Worm (Caenorhabditis elegans) whole organism, L1 larva: ENCODE measurements around the gene frm-10.
A peak's percentile ranks its signal among the peaks of the same experiment; 100 is the strongest.

Source experiments
- C04F5.9 ChIP-seq: sonication (generic microtip); optimal IDR thresholded peaks from 2 replicates; lab custom pipeline; 2016; ENCODE audit warnings: missing genetic modification characterization, missing compliant biosample characterization
- C34B4.2 ChIP-seq: sonication (generic microtip); optimal IDR thresholded peaks from 2 replicates; lab custom pipeline; 2017; ENCODE audit warnings: mild to moderate bottlenecking, missing genetic modification characterization, missing compliant biosample characterization
- aha-1 ChIP-seq: fragments of 150-350 bp; optimal IDR thresholded peaks from 2 replicates; lab custom pipeline; 2014; ENCODE audit warnings: missing biosample characterization, missing genetic modification characterization
- alr-1 ChIP-seq: fragments of 200-800 bp; sonication (Bioruptor generic); optimal IDR thresholded peaks from 2 replicates; lab custom pipeline; 2018; ENCODE audit warnings: borderline replicate concordance, mild to moderate bottlenecking, missing genetic modification characterization, missing compliant biosample characterization
- aly-2 ChIP-seq: fragments of 150-350 bp; optimal IDR thresholded peaks from 2 replicates; lab custom pipeline; 2014; ENCODE audit warnings: missing biosample characterization, missing genetic modification characterization
- blmp-1 ChIP-seq: fragments of 150-350 bp; optimal IDR thresholded peaks from 2 replicates; lab custom pipeline; 2014; ENCODE audit warnings: missing biosample characterization, missing genetic modification characterization
- ceh-63 ChIP-seq: fragments of 200-800 bp; sonication (Bioruptor generic); optimal IDR thresholded peaks from 2 replicates; lab custom pipeline; 2018; ENCODE audit warnings: mild to moderate bottlenecking, missing genetic modification characterization, missing compliant biosample characterization
- ceh-8 ChIP-seq: fragments of 200-800 bp; sonication (Bioruptor generic); optimal IDR thresholded peaks from 2 replicates; lab custom pipeline; 2018; ENCODE audit warnings: mild to moderate bottlenecking, missing genetic modification characterization, moderate library complexity, missing compliant biosample characterization
- ceh-90 ChIP-seq: sonication (generic microtip); optimal IDR thresholded peaks from 2 replicates; lab custom pipeline; 2016; ENCODE audit warnings: missing genetic modification characterization, missing compliant biosample characterization
- dpl-1 ChIP-seq, 3 experiments: fragments of 150-350 bp in 2 of 3; sonication (generic microtip) in 1 of 3; optimal IDR thresholded peaks; 2 replicates each; lab custom pipeline; 2014 to 2017; ENCODE audit warnings: missing biosample characterization in 3 of 3, missing genetic modification characterization in 3 of 3, missing genetic modification reagents in 3 of 3
- dsc-1 ChIP-seq: sonication (generic microtip); optimal IDR thresholded peaks from 2 replicates; lab custom pipeline; 2016; ENCODE audit warnings: mild to moderate bottlenecking, missing genetic modification characterization, missing compliant biosample characterization
- efl-3 ChIP-seq: fragments of 200-800 bp; sonication (Bioruptor generic); optimal IDR thresholded peaks from 2 replicates; lab custom pipeline; 2018; ENCODE audit warnings: mild to moderate bottlenecking, missing genetic modification characterization, missing compliant biosample characterization
- egl-13 ChIP-seq: sonication (generic microtip); optimal IDR thresholded peaks from 2 replicates; lab custom pipeline; 2016; ENCODE audit warnings: missing genotype, missing genetic modification reagents, missing genetic modification characterization, missing compliant biosample characterization
- elt-2 ChIP-seq: sonication (generic microtip); optimal IDR thresholded peaks from 2 replicates; lab custom pipeline; 2016; ENCODE audit warnings: missing genetic modification characterization, mild to moderate bottlenecking, inconsistent platforms, missing compliant biosample characterization, missing genetic modification reagents
- ets-5 ChIP-seq: fragments of 200-800 bp; sonication (Bioruptor generic); IDR thresholded peaks from 2 replicates; pipeline ENCODE4 v1.3.6; 2022; ENCODE audit warnings: missing genetic modification characterization, missing compliant biosample characterization
- fkh-8 ChIP-seq: sonication (generic microtip); optimal IDR thresholded peaks from 2 replicates; lab custom pipeline; 2016; ENCODE audit warnings: mild to moderate bottlenecking, missing genetic modification characterization, missing compliant biosample characterization
- fos-1 ChIP-seq: fragments of 150-350 bp; optimal IDR thresholded peaks from 2 replicates; lab custom pipeline; 2014; ENCODE audit warnings: missing biosample characterization, missing genetic modification characterization
- hpl-2 ChIP-seq: fragments of 150-350 bp; optimal IDR thresholded peaks from 2 replicates; lab custom pipeline; 2014; ENCODE audit warnings: missing biosample characterization, missing genetic modification reagents, missing genetic modification characterization
- isw-1 ChIP-seq: fragments of 200-800 bp; sonication (Bioruptor generic); IDR thresholded peaks from 2 replicates; pipeline ENCODE4 v1.3.6; 2022; ENCODE audit warnings: missing genetic modification characterization, missing compliant biosample characterization
- lin-14 ChIP-seq: fragments of 200-800 bp; sonication (Bioruptor generic); optimal IDR thresholded peaks from 2 replicates; lab custom pipeline; 2018; ENCODE audit warnings: mild to moderate bottlenecking, missing genetic modification characterization, moderate library complexity, missing compliant biosample characterization
- mef-2 ChIP-seq: fragments of 150-350 bp; optimal IDR thresholded peaks from 2 replicates; lab custom pipeline; 2014; ENCODE audit warnings: missing biosample characterization, missing genetic modification characterization
- mep-1 ChIP-seq: fragments of 150-350 bp; optimal IDR thresholded peaks from 2 replicates; lab custom pipeline; 2014; ENCODE audit warnings: missing biosample characterization, missing genetic modification characterization
- nhr-11 ChIP-seq: fragments of 150-350 bp; optimal IDR thresholded peaks from 2 replicates; lab custom pipeline; 2014; ENCODE audit warnings: missing biosample characterization, missing genetic modification characterization
- nhr-12 ChIP-seq: sonication (generic microtip); optimal IDR thresholded peaks from 2 replicates; lab custom pipeline; 2017; ENCODE audit warnings: missing biosample characterization, missing genetic modification characterization
- nhr-20 ChIP-seq: sonication (generic microtip); optimal IDR thresholded peaks from 2 replicates; lab custom pipeline; 2016; ENCODE audit warnings: mild to moderate bottlenecking, missing genetic modification characterization, missing compliant biosample characterization
- nhr-237 ChIP-seq: fragments of 150-350 bp; optimal IDR thresholded peaks from 2 replicates; lab custom pipeline; 2014; ENCODE audit warnings: missing biosample characterization, missing genetic modification characterization
- nhr-47 ChIP-seq: sonication (generic microtip); optimal IDR thresholded peaks from 2 replicates; lab custom pipeline; 2016; ENCODE audit warnings: mild to moderate bottlenecking, missing genetic modification characterization, moderate library complexity, missing compliant biosample characterization
- nhr-71 ChIP-seq: sonication (generic microtip); optimal IDR thresholded peaks from 2 replicates; lab custom pipeline; 2016; ENCODE audit warnings: mild to moderate bottlenecking, missing genetic modification characterization, moderate library complexity, missing compliant biosample characterization
- nhr-84 ChIP-seq: sonication (generic microtip); optimal IDR thresholded peaks from 2 replicates; lab custom pipeline; 2017; ENCODE audit warnings: missing biosample characterization, missing genetic modification characterization
- nhr-85 ChIP-seq: sonication (generic microtip); peaks from one replicate; lab custom pipeline; 2016; ENCODE audit warnings: missing genetic modification characterization, inconsistent platforms, missing compliant biosample characterization
- pag-3 ChIP-seq: sonication (generic microtip); optimal IDR thresholded peaks from 2 replicates; lab custom pipeline; 2017; ENCODE audit warnings: missing genetic modification characterization, mild to moderate bottlenecking, missing compliant biosample characterization, antibody characterized with exemption, borderline replicate concordance; ENCODE audit not compliant: insufficient read depth
- pax-3 ChIP-seq: fragments of 200-800 bp; sonication (Bioruptor generic); optimal IDR thresholded peaks from 2 replicates; lab custom pipeline; 2018; ENCODE audit warnings: mild to moderate bottlenecking, missing genetic modification characterization, moderate library complexity, missing compliant biosample characterization
- skn-1 ChIP-seq: fragments of 150-350 bp; optimal IDR thresholded peaks from 2 replicates; lab custom pipeline; 2014; ENCODE audit warnings: missing biosample characterization, missing genetic modification characterization
- sox-4 ChIP-seq: sonication (generic microtip); optimal IDR thresholded peaks from 2 replicates; lab custom pipeline; 2016; ENCODE audit warnings: missing genetic modification characterization, missing compliant biosample characterization
- sptf-1 ChIP-seq: fragments of 150-350 bp; optimal IDR thresholded peaks from 2 replicates; lab custom pipeline; 2014; ENCODE audit warnings: missing biosample characterization, missing genetic modification characterization
- sup-37 ChIP-seq: fragments of 200-800 bp; sonication (Bioruptor generic); optimal IDR thresholded peaks from 2 replicates; lab custom pipeline; 2018; ENCODE audit warnings: mild to moderate bottlenecking, missing genetic modification characterization, missing compliant biosample characterization
- swsn-7 ChIP-seq: sonication (generic microtip); optimal IDR thresholded peaks from 2 replicates; lab custom pipeline; 2016; ENCODE audit warnings: missing genetic modification characterization, missing compliant biosample characterization
- tbx-2 ChIP-seq: sonication (generic microtip); optimal IDR thresholded peaks from 2 replicates; lab custom pipeline; 2016; ENCODE audit warnings: missing genetic modification characterization, missing compliant biosample characterization
- tlp-1 ChIP-seq: fragments of 150-350 bp; optimal IDR thresholded peaks from 2 replicates; lab custom pipeline; 2014; ENCODE audit warnings: missing biosample characterization, missing genetic modification characterization
- unc-30 ChIP-seq: sonication (generic microtip); optimal IDR thresholded peaks from 2 replicates; lab custom pipeline; 2017; ENCODE audit warnings: missing biosample characterization, missing genetic modification characterization
- unc-86 ChIP-seq: sonication (generic microtip); optimal IDR thresholded peaks from 2 replicates; lab custom pipeline; 2016; ENCODE audit warnings: missing genetic modification characterization, missing compliant biosample characterization
- unc-98 ChIP-seq: fragments of 200-800 bp; sonication (Bioruptor generic); IDR thresholded peaks from 2 replicates; pipeline ENCODE4 v1.3.6; 2022; ENCODE audit warnings: missing genetic modification characterization, missing compliant biosample characterization
- vab-15 ChIP-seq: sonication (generic microtip); optimal IDR thresholded peaks from 2 replicates; lab custom pipeline; 2017; ENCODE audit warnings: missing genotype, mild to moderate bottlenecking, missing genetic modification characterization, missing compliant biosample characterization
- xbp-1 ChIP-seq: sonication (generic microtip); optimal IDR thresholded peaks from 2 replicates; lab custom pipeline; 2016; ENCODE audit warnings: missing genetic modification characterization, missing compliant biosample characterization
- zip-4 ChIP-seq: fragments of 200-800 bp; sonication (Bioruptor generic); optimal IDR thresholded peaks from 2 replicates; lab custom pipeline; 2018; ENCODE audit warnings: mild to moderate bottlenecking, missing genetic modification characterization, moderate library complexity, missing compliant biosample characterization
- ztf-11 ChIP-seq, 2 experiments: sonication (generic microtip); optimal IDR thresholded peaks; 2 replicates each; lab custom pipeline; 2016 to 2017; ENCODE audit warnings: missing genetic modification characterization in 2 of 2, missing biosample characterization in 1 of 2, missing compliant biosample characterization in 1 of 2

Gene frm-10

DNA sequence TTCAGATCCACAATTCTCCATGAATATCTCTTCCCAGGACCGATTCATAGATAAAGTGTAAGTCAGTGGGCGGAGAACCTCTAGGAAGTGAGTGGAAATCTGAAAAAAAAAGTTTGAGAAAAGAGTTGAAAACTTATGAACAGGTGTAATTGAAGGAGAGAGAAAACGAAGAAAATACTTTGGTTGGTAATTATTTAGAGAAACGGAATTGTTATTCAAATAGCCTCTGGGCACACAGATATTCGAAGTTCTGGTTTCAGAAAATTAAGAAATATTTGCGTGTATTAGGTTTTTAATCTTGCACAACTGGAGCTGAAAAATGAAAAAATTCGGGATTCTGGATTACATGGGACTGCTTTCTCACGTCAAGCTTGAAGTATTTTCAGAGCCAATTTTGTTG is 16.8 kb downstream of the frm-10 start, which contains the start of gene T10G3.2:
T10G3.2 (minus strand) TSS at position 101 of the 400 bp plus-strand sequence.
- TF ChIP-seq nhr-47 (tag; lab: Kevin White, UChicago) (no peak), fos-1 (tag; lab: Kevin White, UChicago) (no peak), xbp-1 (tag; lab: Kevin White, UChicago) (no peak), C04F5.9 (tag; lab: Kevin White, UChicago) (no peak), mep-1 (no peak), zip-4 (GFP tag; lab: Kevin White, UChicago) (no peak), egl-13 (tag; lab: Kevin White, UChicago) (no peak), dpl-1 (GFP tag; optimal IDR thresholded peaks at IDR 0.05; lab: Kevin White, UChicago) (no peak), isw-1 (GFP tag; lab: Robert Waterston, UW) (no peak), sptf-1 (tag; lab: Kevin White, UChicago) (no peak), mef-2 (tag; lab: Kevin White, UChicago) (no peak), nhr-12 (tag; lab: Kevin White, UChicago) (no peak), nhr-71 (tag; lab: Kevin White, UChicago) (no peak), nhr-85 (no peak), efl-3 (GFP tag; lab: Kevin White, UChicago) (no peak), pax-3 (tag; lab: Kevin White, UChicago) (no peak), unc-30 (tag; lab: Kevin White, UChicago) (no peak), aly-2 (tag; lab: Kevin White, UChicago) (no peak)

DNA sequence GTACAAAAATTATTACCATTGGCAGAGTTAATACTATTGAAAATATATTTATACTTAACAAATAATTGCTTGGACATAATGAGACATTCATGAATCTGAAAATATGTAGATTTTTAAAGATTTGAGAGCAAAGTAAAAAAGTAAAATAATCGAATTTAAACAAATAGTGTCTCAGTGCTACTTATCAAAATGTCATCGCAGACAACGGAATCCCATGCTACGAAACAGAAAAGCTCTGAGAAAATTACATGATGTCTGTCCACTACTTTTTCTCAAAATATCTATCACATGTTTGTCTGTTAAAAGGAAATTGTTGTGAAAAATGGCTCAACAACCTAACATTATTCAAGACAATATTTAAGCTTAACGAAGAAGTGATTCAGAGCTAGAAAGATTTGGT is 21.3 kb downstream of the frm-10 start, which contains the start of gene T10G3.4:
T10G3.4 (minus strand) TSS at position 101 of the 400 bp plus-strand sequence.
- TF ChIP-seq ceh-63 (GFP tag; lab: Kevin White, UChicago) (no peak), ztf-11 (tag; optimal IDR thresholded peaks at IDR 0.05; lab: Kevin White, UChicago) (no peak), nhr-71 (tag; lab: Kevin White, UChicago) (peak; percentile 8), fkh-8 (tag; lab: Kevin White, UChicago) (peak; percentile 7)

DNA sequence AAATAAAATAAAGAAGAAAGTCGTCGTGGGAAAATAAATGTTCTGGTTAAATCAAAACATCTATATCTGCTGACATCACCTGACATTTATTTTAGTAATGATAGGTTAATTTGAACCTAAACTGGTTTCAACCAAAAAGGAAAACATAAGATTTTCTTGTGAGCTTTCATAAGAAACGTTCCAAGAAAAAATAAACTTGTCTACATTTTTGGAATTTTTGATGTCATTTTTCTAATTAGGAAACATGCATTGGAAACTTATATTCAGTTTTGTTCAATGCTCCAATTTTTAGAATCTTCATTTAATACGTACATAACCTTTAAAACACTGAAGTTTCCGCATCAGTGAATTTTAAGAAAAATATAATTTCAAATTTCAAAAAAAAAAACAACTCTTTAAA is 22.7 kb downstream of the frm-10 start:
- TF ChIP-seq nhr-71 (tag; lab: Kevin White, UChicago) (peak; percentile 42), swsn-7 (tag; lab: Kevin White, UChicago) (no peak), blmp-1 (tag; lab: Kevin White, UChicago) (no peak), nhr-84 (tag; lab: Kevin White, UChicago) (no peak), mep-1 (no peak), nhr-20 (tag; lab: Kevin White, UChicago) (no peak), ceh-90 (no peak), xbp-1 (tag; lab: Kevin White, UChicago) (no peak), sox-4 (tag; lab: Kevin White, UChicago) (peak; percentile 69), fkh-8 (tag; lab: Kevin White, UChicago) (peak; percentile 57), ceh-8 (no peak), nhr-85 (no peak)

DNA sequence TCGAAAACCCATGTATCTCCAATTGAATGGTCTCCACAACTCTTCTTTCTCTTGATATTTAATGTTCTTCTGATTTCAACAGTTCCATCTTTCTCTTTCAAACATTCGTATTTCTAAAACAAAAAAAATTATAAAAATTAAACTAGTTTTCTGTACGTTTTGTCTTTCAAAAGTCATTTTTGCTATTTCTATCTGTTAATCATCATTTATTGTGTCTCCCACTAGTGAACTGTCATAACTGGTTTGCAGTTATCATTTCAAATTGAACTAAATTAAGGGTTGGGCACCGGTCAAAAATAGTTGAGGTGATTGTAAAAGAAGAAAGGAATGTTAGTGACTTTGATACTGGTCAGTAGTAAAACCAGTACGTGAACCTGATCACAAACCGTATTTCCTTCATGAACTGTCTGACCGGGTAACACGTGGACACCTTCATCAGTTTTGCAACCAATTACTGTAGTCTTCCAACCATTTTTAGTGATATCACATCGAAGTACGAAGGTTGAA is 25.3 kb downstream of the frm-10 start:
- no peak for TF ChIP-seq efl-3 (GFP tag; lab: Kevin White, UChicago)
- no peak for TF ChIP-seq sptf-1 (tag; lab: Kevin White, UChicago)
- no peak for TF ChIP-seq aha-1
- TF ChIP-seq sup-37 (GFP tag; lab: Kevin White, UChicago), result no peak
- no peak for TF ChIP-seq elt-2 (tag; lab: Kevin White, UChicago)
- no peak for TF ChIP-seq pag-3
- TF ChIP-seq unc-98 (GFP tag; lab: Robert Waterston, UW), result no peak
- no peak for TF ChIP-seq skn-1 (tag; lab: Kevin White, UChicago)
- TF ChIP-seq unc-30 (tag; lab: Kevin White, UChicago), result no peak
- no peak for TF ChIP-seq ets-5 (GFP tag; lab: Robert Waterston, UW)
- peak; percentile 37 for TF ChIP-seq lin-14
- TF ChIP-seq sox-4 (tag; lab: Kevin White, UChicago), result no peak
- TF ChIP-seq nhr-71 (tag; lab: Kevin White, UChicago), result peak; percentile 4
- no peak for TF ChIP-seq dsc-1 (tag; lab: Kevin White, UChicago)
- no peak for TF ChIP-seq zip-4 (GFP tag; lab: Kevin White, UChicago)
- no peak for TF ChIP-seq dpl-1 (GFP tag; optimal IDR thresholded peaks at IDR 0.05; lab: Kevin White, UChicago)
- no peak for TF ChIP-seq C34B4.2
- no peak for TF ChIP-seq vab-15
- no peak for TF ChIP-seq unc-86
- no peak for TF ChIP-seq nhr-11 (tag; lab: Kevin White, UChicago)
- no peak for TF ChIP-seq alr-1 (tag; lab: Kevin White, UChicago)
- no peak for TF ChIP-seq tbx-2 (tag; lab: Kevin White, UChicago)
- no peak for TF ChIP-seq tlp-1 (tag; lab: Kevin White, UChicago)
- TF ChIP-seq nhr-237 (tag; lab: Kevin White, UChicago), result no peak
- TF ChIP-seq hpl-2 (GFP tag; lab: Kevin White, UChicago), result no peak
